Worm (Caenorhabditis elegans) whole organism, late embryonic: ENCODE measurements around the gene F23H11.7.

Source experiments
- C08G9.2 ChIP-seq: sonication (generic microtip); optimal IDR thresholded peaks from 2 replicates; lab custom pipeline; 2016; ENCODE audit warnings: mild to moderate bottlenecking, missing genetic modification characterization, moderate library complexity, missing compliant biosample characterization
- F13H6.1 ChIP-seq: sonication (generic microtip); optimal IDR thresholded peaks from 2 replicates; lab custom pipeline; 2016; ENCODE audit warnings: missing genetic modification characterization, missing compliant biosample characterization
- K02D7.2 ChIP-seq: sonication (generic microtip); optimal IDR thresholded peaks from 2 replicates; lab custom pipeline; 2017; ENCODE audit warnings: mild to moderate bottlenecking, missing genetic modification characterization, missing compliant biosample characterization
- Y22D7AL.16 ChIP-seq: sonication (generic microtip); optimal IDR thresholded peaks from 2 replicates; lab custom pipeline; 2016; ENCODE audit warnings: missing genetic modification characterization, missing compliant biosample characterization
- ceh-19 ChIP-seq: fragments of 200-800 bp; sonication (Bioruptor generic); optimal IDR thresholded peaks from 2 replicates; lab custom pipeline; 2018; ENCODE audit warnings: mild to moderate bottlenecking, missing genetic modification characterization, missing compliant biosample characterization
- ceh-2 ChIP-seq: sonication (generic microtip); optimal IDR thresholded peaks from 2 replicates; lab custom pipeline; 2016; ENCODE audit warnings: missing genotype, missing genetic modification characterization, missing compliant biosample characterization
- ceh-48 ChIP-seq: sonication (generic microtip); optimal IDR thresholded peaks from 2 replicates; lab custom pipeline; 2016; ENCODE audit warnings: missing genetic modification characterization, inconsistent platforms, missing compliant biosample characterization
- dmd-4 ChIP-seq: sonication (generic microtip); optimal IDR thresholded peaks from 2 replicates; lab custom pipeline; 2016; ENCODE audit warnings: borderline replicate concordance, missing genetic modification characterization, missing compliant biosample characterization
- elt-2 ChIP-seq: sonication (generic microtip); optimal IDR thresholded peaks from 2 replicates; lab custom pipeline; 2016; ENCODE audit warnings: missing genetic modification reagents, missing genetic modification characterization, missing compliant biosample characterization
- ets-4 ChIP-seq: sonication (generic microtip); optimal IDR thresholded peaks from 2 replicates; lab custom pipeline; 2016; ENCODE audit warnings: missing genetic modification characterization, missing compliant biosample characterization
- fax-1 ChIP-seq: sonication (generic microtip); optimal IDR thresholded peaks from 2 replicates; lab custom pipeline; 2016; ENCODE audit warnings: missing genotype, missing genetic modification characterization, missing compliant biosample characterization
- fkh-10 ChIP-seq: fragments of 150-350 bp; optimal IDR thresholded peaks from 2 replicates; lab custom pipeline; 2014; ENCODE audit warnings: missing biosample characterization, missing genetic modification reagents, missing genetic modification characterization
- fkh-6 ChIP-seq: sonication (generic microtip); optimal IDR thresholded peaks from 2 replicates; lab custom pipeline; 2016; ENCODE audit warnings: missing genetic modification characterization, missing compliant biosample characterization
- gmeb-2 ChIP-seq: sonication (generic microtip); optimal IDR thresholded peaks from 2 replicates; lab custom pipeline; 2016; ENCODE audit warnings: missing genetic modification characterization, inconsistent platforms, missing compliant biosample characterization
- hlh-13 ChIP-seq: fragments of 200-800 bp; sonication (Bioruptor generic); optimal IDR thresholded peaks from 2 replicates; lab custom pipeline; 2018; ENCODE audit warnings: mild to moderate bottlenecking, missing genetic modification characterization, missing compliant biosample characterization
- hlh-15 ChIP-seq: sonication (generic microtip); optimal IDR thresholded peaks from 2 replicates; lab custom pipeline; 2016; ENCODE audit warnings: missing genetic modification characterization, missing compliant biosample characterization
- hlh-30 ChIP-seq: sonication (generic microtip); optimal IDR thresholded peaks from 2 replicates; lab custom pipeline; 2017; ENCODE audit warnings: antibody characterized with exemption, missing genetic modification characterization, missing compliant biosample characterization; ENCODE audit not compliant: insufficient read depth
- lim-6 ChIP-seq: sonication (generic microtip); optimal IDR thresholded peaks from 2 replicates; lab custom pipeline; 2016; ENCODE audit warnings: missing genetic modification characterization, missing compliant biosample characterization
- madf-2 ChIP-seq: sonication (generic microtip); optimal IDR thresholded peaks from 2 replicates; lab custom pipeline; 2017; ENCODE audit warnings: missing genetic modification characterization, missing compliant biosample characterization
- mec-3 ChIP-seq: sonication (generic microtip); optimal IDR thresholded peaks from 2 replicates; lab custom pipeline; 2016; ENCODE audit warnings: borderline replicate concordance, missing genetic modification characterization, missing compliant biosample characterization
- nhr-11 ChIP-seq: fragments of 150-350 bp; optimal IDR thresholded peaks from 2 replicates; lab custom pipeline; 2014; ENCODE audit warnings: missing biosample characterization, missing genetic modification characterization
- nhr-232 ChIP-seq: sonication (generic microtip); optimal IDR thresholded peaks from 2 replicates; lab custom pipeline; 2016; ENCODE audit warnings: missing genetic modification characterization, missing compliant biosample characterization
- odd-2 ChIP-seq: sonication (generic microtip); optimal IDR thresholded peaks from 2 replicates; lab custom pipeline; 2017; ENCODE audit warnings: antibody characterized with exemption, mild to moderate bottlenecking, missing genetic modification characterization, missing compliant biosample characterization
- pag-3 ChIP-seq: sonication (generic microtip); optimal IDR thresholded peaks from 2 replicates; lab custom pipeline; 2016; ENCODE audit warnings: missing compliant biosample characterization, missing genetic modification characterization, borderline replicate concordance
- pha-2 ChIP-seq: sonication (generic microtip); optimal IDR thresholded peaks from 2 replicates; lab custom pipeline; 2017; ENCODE audit warnings: mild to moderate bottlenecking, missing genetic modification characterization, missing compliant biosample characterization
- pros-1 ChIP-seq: fragments of 150-350 bp; optimal IDR thresholded peaks from 2 replicates; lab custom pipeline; 2014; ENCODE audit warnings: missing biosample characterization, missing genetic modification reagents, missing genetic modification characterization
- ref-2 ChIP-seq: sonication (generic microtip); optimal IDR thresholded peaks from 2 replicates; lab custom pipeline; 2016; ENCODE audit warnings: missing genetic modification characterization, missing compliant biosample characterization
- rnt-1 ChIP-seq: sonication (generic microtip); optimal IDR thresholded peaks from 2 replicates; lab custom pipeline; 2016; ENCODE audit warnings: missing genetic modification characterization, missing compliant biosample characterization
- sox-4 ChIP-seq: sonication (generic microtip); optimal IDR thresholded peaks from 2 replicates; lab custom pipeline; 2017; ENCODE audit warnings: mild to moderate bottlenecking, missing genetic modification characterization, inconsistent platforms, missing compliant biosample characterization
- syd-9 ChIP-seq: sonication (generic microtip); optimal IDR thresholded peaks from 2 replicates; lab custom pipeline; 2016; ENCODE audit warnings: mild to moderate bottlenecking, missing genetic modification characterization, moderate library complexity, missing compliant biosample characterization
- tbx-2 ChIP-seq: sonication (generic microtip); optimal IDR thresholded peaks from 2 replicates; lab custom pipeline; 2016; ENCODE audit warnings: missing genetic modification characterization, missing compliant biosample characterization
- tbx-7 ChIP-seq: sonication (generic microtip); optimal IDR thresholded peaks from 2 replicates; lab custom pipeline; 2016; ENCODE audit warnings: missing genotype, missing genetic modification characterization, missing compliant biosample characterization
- ttx-3 ChIP-seq: sonication (generic microtip); optimal IDR thresholded peaks from 2 replicates; lab custom pipeline; 2016; ENCODE audit warnings: missing genetic modification reagents, missing genetic modification characterization, missing compliant biosample characterization
- unc-42 ChIP-seq: sonication (generic microtip); optimal IDR thresholded peaks from 2 replicates; lab custom pipeline; 2016; ENCODE audit warnings: missing genotype, missing genetic modification characterization, missing compliant biosample characterization

F23H11.7 gene

ce11 chrIII:941958-942357 is 22.7 kb upstream of the F23H11.7 start:
- TF ChIP-seq pros-1 (no peak), dmd-4 (tag; lab: Kevin White, UChicago) (no peak), odd-2 (tag; lab: Kevin White, UChicago) (no peak), ets-4 (tag; lab: Kevin White, UChicago) (no peak), fkh-6 (tag; lab: Kevin White, UChicago) (no peak), nhr-11 (tag; lab: Kevin White, UChicago) (no peak), ceh-48 (tag; lab: Kevin White, UChicago) (no peak), K02D7.2 (tag; lab: Kevin White, UChicago) (no peak), mec-3 (no peak), pha-2 (tag; lab: Kevin White, UChicago) (no peak), Y22D7AL.16 (tag; lab: Kevin White, UChicago) (no peak), nhr-232 (tag; lab: Kevin White, UChicago) (no peak), pag-3 (tag; lab: Kevin White, UChicago) (no peak), hlh-13 (GFP tag; lab: Kevin White, UChicago) (no peak), rnt-1 (tag; lab: Kevin White, UChicago) (no peak), madf-2 (tag; lab: Kevin White, UChicago) (no peak)

- TF ChIP-seq nhr-11 (tag; lab: Kevin White, UChicago) (no peak), pros-1 (no peak), ceh-2 (tag; lab: Kevin White, UChicago) (no peak)
Observed at ce11 chrIII:938569-938968, 19.3 kb upstream of the F23H11.7 start, which contains the start of gene fbxa-22. Gene fbxa-22, plus strand, starts transcription at chrIII:938869.

- no peak for TF ChIP-seq F13H6.1
- no peak for TF ChIP-seq lim-6 (tag; lab: Kevin White, UChicago)
- no peak for TF ChIP-seq syd-9 (tag; lab: Kevin White, UChicago)
- no peak for TF ChIP-seq gmeb-2 (tag; lab: Kevin White, UChicago)
- TF ChIP-seq tbx-2 (tag; lab: Kevin White, UChicago), result no peak
- TF ChIP-seq hlh-30 (tag; lab: Kevin White, UChicago), result no peak
- no peak for TF ChIP-seq elt-2 (tag; lab: Kevin White, UChicago)
- TF ChIP-seq pros-1, result no peak
- TF ChIP-seq madf-2 (tag; lab: Kevin White, UChicago), result no peak
- no peak for TF ChIP-seq odd-2 (tag; lab: Kevin White, UChicago)
- TF ChIP-seq unc-42, result no peak
- no peak for TF ChIP-seq hlh-15 (tag; lab: Kevin White, UChicago)
- no peak for TF ChIP-seq ttx-3 (tag; lab: Kevin White, UChicago)
- TF ChIP-seq C08G9.2 (tag; lab: Kevin White, UChicago), result no peak
- TF ChIP-seq nhr-11 (tag; lab: Kevin White, UChicago), result no peak
- TF ChIP-seq tbx-7 (tag; lab: Kevin White, UChicago), result no peak
- no peak for TF ChIP-seq pag-3 (tag; lab: Kevin White, UChicago)
Observed at ce11 chrIII:937961-938360, 18.7 kb upstream of the F23H11.7 start, which contains the start of gene fbxa-56. Gene fbxa-56, minus strand, starts transcription at chrIII:938061.

- no peak for TF ChIP-seq fax-1 (tag; lab: Kevin White, UChicago)
- no peak for TF ChIP-seq ceh-19 (GFP tag; lab: Kevin White, UChicago)
- TF ChIP-seq ttx-3 (tag; lab: Kevin White, UChicago), result no peak
- TF ChIP-seq hlh-30 (tag; lab: Kevin White, UChicago), result no peak
- TF ChIP-seq syd-9 (tag; lab: Kevin White, UChicago), result no peak
- no peak for TF ChIP-seq sox-4
- no peak for TF ChIP-seq fkh-10 (GFP tag; lab: Kevin White, UChicago)
- no peak for TF ChIP-seq ref-2 (tag; lab: Kevin White, UChicago)
Observed at ce11 chrIII:936037-936507, 16.9 kb upstream of the F23H11.7 start, which contains the start of gene fbxa-55. Gene fbxa-55, minus strand, starts transcription at chrIII:936087.
